Fruit fly (Drosophila melanogaster) whole organism: ENCODE results near the gene CG6592.

Experiments
- CG8478 ChIP-seq: fragments of >200 bp; optimal IDR thresholded peaks from 2 replicates; lab custom pipeline; 2018; ENCODE audit warnings: inconsistent platforms
- Dll ChIP-seq: fragments of >200 bp; optimal IDR thresholded peaks from 2 replicates; lab custom pipeline; 2017
- EcR ChIP-seq, 2 experiments: fragments of >200 bp; optimal IDR thresholded peaks; 2 replicates each; lab custom pipeline; 2017; ENCODE audit warnings: missing biosample characterization in 2 of 2, missing genetic modification characterization in 2 of 2, missing genetic modification reagents in 2 of 2
- pan ChIP-seq: fragments of >200 bp; optimal IDR thresholded peaks from 2 replicates; lab custom pipeline; 2017
- psq ChIP-seq: fragments of >200 bp; optimal IDR thresholded peaks from 2 replicates; lab custom pipeline; 2017
- usp ChIP-seq: fragments of >200 bp; optimal IDR thresholded peaks from 2 replicates; lab custom pipeline; 2017; ENCODE audit warnings: missing biosample characterization, missing genetic modification characterization, mixed read lengths

Gene CG6592

DNA sequence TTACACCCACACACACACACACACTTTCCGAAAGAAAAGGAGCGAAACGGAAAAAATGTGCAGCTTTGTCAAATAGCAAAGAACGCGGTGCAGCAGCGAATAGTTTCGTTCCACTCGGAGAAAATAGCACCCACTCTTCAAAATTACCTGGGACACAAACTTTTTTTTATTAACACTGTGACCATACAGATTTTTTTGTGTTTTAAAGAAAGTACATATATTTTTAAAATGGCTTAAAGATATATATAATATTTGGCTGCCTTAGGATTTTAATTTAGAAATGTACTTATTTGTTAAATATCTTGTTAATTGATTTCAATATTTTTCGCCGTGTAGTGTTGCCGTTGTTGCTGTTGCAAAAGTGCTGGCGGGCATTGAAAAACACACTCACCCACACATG lies 25.0 kb downstream of the CG6592 start:
- TF ChIP-seq EcR (GFP tag; optimal IDR thresholded peaks at IDR 0.05; lab: Kevin White, UChicago) (no peak), pan (lab: Kevin White, UChicago) (no peak)

DNA sequence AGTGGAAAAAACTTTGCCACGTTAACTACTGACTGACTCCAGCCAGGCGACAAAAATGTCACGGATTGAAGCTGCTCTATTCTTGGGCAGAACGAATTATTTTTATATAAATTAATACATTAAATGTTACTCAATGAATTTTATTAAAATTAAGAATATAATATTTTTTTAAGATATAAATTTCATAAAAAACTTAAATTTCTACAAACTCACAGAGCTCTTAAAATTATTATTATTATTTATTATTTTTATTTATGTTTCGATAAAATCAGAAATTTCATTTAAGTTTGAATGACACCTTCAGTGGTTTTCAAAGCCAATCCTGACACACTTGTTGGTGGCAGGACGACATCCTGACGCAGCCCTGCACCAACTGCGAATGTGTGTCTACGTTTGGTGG lies 25.7 kb downstream of the CG6592 start:
- TF ChIP-seq CG8478 (lab: Kevin White, UChicago): no peak
- no peak for TF ChIP-seq pan (lab: Kevin White, UChicago)
- no peak for TF ChIP-seq psq
- no peak for TF ChIP-seq Dll
- no peak for TF ChIP-seq usp (GFP tag; lab: Kevin White, UChicago)
- TF ChIP-seq EcR (GFP tag; optimal IDR thresholded peaks at IDR 0.05; lab: Kevin White, UChicago): no peak

DNA sequence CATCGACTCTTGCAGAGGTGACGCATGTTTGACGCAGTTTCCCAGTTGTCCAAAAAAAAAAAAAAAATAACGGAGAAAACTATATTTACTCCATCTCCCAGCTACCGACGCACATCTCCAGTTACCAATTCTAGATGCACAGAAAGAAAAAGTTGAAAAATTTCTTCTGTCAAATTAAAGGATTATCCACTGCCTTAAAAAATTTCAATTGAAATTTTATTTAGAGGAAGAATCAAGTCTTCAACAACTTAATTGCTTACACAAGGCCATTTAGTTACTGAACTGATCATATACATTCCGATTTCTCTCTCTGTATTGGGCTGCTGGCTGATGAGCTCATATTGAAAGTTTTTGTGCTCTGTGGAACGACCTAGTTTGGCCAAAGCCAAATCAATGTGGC lies 26.5 kb downstream of the CG6592 start:
- TF ChIP-seq pan (lab: Kevin White, UChicago): no peak
- TF ChIP-seq Dll: no peak
- no peak for TF ChIP-seq usp (GFP tag; lab: Kevin White, UChicago)
- TF ChIP-seq psq: no peak
- no peak for TF ChIP-seq EcR (GFP tag; optimal IDR thresholded peaks at IDR 0.05; lab: Kevin White, UChicago)
- TF ChIP-seq CG8478 (lab: Kevin White, UChicago): no peak

DNA sequence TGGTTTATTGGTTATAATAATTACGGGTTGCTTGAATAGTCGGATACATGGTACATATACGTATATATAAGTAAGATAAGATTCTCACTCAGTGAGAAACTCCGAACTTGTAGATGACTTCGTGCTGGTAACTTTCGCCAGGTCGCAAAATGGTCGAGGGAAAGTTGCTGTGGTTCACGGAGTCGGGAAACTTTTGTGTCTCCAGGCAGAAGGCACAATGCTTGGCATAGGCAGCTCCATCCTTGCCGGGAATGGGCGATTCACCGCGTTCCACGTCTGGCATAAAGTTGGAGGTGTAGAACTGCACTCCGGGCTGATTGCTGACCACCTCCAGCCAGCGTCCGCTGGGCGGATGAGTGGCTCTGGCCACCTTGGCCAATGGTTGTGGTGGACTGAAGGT lies 33.8 kb downstream of the CG6592 start, which contains the start of gene CG10469:
Gene CG10469 (minus strand): TSS at position 101 of the 400 bp plus-strand sequence.
- no peak for TF ChIP-seq EcR (GFP tag; optimal IDR thresholded peaks at IDR 0.05; lab: Kevin White, UChicago)

DNA sequence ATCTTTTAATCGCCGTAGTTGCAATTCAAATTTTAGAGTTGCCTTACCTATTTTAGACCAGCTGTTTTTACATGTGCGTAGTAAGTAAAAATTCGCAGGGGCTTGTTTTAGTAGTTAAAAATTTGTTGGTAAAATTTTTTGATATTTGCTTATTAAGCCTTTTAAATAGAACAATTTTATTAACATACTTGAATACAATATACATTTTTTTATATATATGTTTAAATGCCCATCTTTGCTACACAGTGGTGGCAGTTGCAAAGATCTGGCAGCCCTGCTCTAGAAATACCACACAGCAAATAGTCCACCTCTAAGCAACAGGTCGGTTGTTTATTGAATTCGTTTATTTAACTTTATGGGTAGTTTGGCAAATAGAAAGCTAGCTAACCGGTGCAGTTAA lies 35.2 kb downstream of the CG6592 start, which contains the start of the genes CG10467 and loj:
Gene CG10467 (minus strand): TSS at position 51 of the 400 bp plus-strand sequence.
Gene loj (plus strand): TSS at position 291 of the 400 bp plus-strand sequence.
- TF ChIP-seq CG8478 (lab: Kevin White, UChicago) (no peak), psq (no peak), pan (lab: Kevin White, UChicago) (no peak), Dll (no peak), EcR (GFP tag; optimal IDR thresholded peaks at IDR 0.05; lab: Kevin White, UChicago) (no peak)

DNA sequence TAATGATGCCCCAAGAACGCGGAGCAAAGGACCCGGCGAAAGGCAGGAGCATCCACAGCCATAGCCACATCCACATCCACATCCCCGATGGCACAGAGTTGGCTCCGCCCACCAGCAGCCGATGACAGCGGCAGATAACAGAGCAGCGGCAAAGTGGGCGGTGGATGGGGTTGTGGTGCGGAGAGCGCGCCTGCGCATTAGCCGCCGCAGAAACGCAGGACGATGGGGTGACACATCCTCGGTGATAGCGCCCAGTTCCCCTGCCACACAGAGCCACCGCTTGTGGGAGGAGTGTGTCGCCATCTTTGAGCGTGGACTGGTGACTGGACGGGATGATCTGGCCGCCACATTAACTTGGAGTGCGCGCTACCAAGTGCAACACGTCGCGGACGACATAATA lies 37.8 kb downstream of the CG6592 start, which contains the start of gene Ets65A:
Gene Ets65A (plus strand): TSS at position 348 of the 400 bp plus-strand sequence.
- TF ChIP-seq CG8478 (lab: Kevin White, UChicago): no peak
- no peak for TF ChIP-seq psq
- TF ChIP-seq usp (GFP tag; lab: Kevin White, UChicago): no peak
- no peak for TF ChIP-seq EcR (GFP tag; optimal IDR thresholded peaks at IDR 0.05; lab: Kevin White, UChicago)
- TF ChIP-seq Dll: no peak
- no peak for TF ChIP-seq pan (lab: Kevin White, UChicago)

DNA sequence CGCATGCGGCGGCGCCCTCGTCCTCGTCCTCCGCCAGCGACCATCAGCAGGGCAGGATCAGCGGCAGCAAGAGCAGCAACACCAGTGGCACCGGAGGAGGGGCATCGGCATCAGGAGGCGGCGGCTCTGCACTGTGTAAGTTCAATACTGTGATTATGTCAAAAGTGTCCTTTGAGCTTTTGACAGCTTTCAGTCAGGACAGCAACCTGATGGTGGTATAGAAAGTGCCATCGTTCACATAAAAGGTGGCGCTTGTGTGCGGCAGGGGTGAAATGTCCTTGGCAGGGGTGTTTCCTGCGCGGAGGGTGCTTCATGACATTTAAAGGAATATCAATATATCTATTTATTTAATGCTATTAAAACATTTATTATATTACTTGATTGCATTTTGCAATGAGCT lies 44.2 kb downstream of the CG6592 start:
- TF ChIP-seq usp (GFP tag; lab: Kevin White, UChicago) (no peak), Dll (no peak), EcR (GFP tag; optimal IDR thresholded peaks at IDR 0.05; lab: Kevin White, UChicago) (no peak), pan (lab: Kevin White, UChicago) (no peak), psq (no peak), CG8478 (lab: Kevin White, UChicago) (no peak)

DNA sequence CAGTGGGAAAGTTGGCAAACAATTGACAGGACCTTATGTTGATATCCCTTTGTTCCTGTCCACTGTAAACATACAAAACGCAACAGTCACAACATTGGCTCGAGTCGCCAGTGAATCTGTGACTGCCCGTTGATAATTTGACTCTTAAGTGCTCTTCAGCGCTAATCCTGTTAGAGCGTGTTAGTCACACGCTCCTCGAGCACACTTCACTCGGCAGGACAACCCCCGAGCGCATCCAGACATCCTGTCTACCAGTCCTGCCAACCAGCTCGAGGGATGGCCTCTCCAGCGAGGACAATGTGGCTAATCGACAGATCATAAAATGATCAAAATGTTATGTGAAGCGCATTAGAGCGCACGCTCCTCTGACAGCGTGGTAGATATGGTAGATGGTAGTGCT lies 45.1 kb downstream of the CG6592 start:
- no peak for TF ChIP-seq pan (lab: Kevin White, UChicago)
- TF ChIP-seq Dll: no peak
- no peak for TF ChIP-seq psq
- no peak for TF ChIP-seq EcR (GFP tag; optimal IDR thresholded peaks at IDR 0.05; lab: Kevin White, UChicago)
- no peak for TF ChIP-seq usp (GFP tag; lab: Kevin White, UChicago)
- no peak for TF ChIP-seq CG8478 (lab: Kevin White, UChicago)

DNA sequence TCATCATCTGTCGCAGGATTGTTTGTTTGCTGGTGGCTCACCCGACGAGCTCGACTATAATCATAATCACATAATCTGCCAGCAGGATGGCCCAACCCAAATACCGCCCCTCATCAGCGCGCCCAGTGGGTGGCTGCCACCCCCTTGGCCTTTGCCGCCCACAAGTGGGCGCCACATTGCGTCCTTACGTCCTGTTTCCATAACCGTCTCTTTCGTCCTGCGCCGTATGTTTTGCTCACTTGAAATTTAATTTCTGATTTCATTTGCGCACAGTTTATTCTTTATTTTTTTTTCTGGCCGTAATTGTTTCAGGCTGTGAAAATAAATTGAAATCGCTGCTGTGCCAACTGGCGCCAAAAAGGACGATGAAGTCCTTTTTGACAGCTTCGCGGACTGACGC lies 46.0 kb downstream of the CG6592 start:
- no peak for TF ChIP-seq psq
- TF ChIP-seq Dll: no peak
- TF ChIP-seq pan (lab: Kevin White, UChicago): no peak
- no peak for TF ChIP-seq CG8478 (lab: Kevin White, UChicago)
- TF ChIP-seq usp (GFP tag; lab: Kevin White, UChicago): no peak
- no peak for TF ChIP-seq EcR (GFP tag; optimal IDR thresholded peaks at IDR 0.05; lab: Kevin White, UChicago)

DNA sequence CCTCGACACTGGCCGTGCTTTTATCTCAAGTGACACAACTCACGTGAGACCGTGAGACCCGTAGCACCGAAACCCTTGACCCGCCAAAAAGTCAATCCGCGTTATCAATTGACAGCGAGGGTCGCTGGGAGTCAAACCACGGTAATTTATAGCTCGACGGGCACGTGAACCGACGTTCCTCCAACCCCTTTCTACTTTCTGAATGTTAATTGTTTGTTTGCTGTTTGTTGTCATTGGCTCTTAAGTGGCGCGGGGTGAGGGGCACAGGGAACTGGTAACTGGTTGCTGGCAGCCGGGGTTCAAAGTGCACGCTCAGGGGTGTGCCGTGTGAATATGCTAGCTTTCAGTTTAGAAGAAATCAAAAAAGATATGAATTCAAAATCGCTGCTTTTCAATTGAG lies 47.3 kb downstream of the CG6592 start:
- TF ChIP-seq psq (no peak), pan (lab: Kevin White, UChicago) (no peak), EcR (GFP tag; optimal IDR thresholded peaks at IDR 0.05; lab: Kevin White, UChicago) (no peak), usp (GFP tag; lab: Kevin White, UChicago) (no peak), Dll (no peak)

DNA sequence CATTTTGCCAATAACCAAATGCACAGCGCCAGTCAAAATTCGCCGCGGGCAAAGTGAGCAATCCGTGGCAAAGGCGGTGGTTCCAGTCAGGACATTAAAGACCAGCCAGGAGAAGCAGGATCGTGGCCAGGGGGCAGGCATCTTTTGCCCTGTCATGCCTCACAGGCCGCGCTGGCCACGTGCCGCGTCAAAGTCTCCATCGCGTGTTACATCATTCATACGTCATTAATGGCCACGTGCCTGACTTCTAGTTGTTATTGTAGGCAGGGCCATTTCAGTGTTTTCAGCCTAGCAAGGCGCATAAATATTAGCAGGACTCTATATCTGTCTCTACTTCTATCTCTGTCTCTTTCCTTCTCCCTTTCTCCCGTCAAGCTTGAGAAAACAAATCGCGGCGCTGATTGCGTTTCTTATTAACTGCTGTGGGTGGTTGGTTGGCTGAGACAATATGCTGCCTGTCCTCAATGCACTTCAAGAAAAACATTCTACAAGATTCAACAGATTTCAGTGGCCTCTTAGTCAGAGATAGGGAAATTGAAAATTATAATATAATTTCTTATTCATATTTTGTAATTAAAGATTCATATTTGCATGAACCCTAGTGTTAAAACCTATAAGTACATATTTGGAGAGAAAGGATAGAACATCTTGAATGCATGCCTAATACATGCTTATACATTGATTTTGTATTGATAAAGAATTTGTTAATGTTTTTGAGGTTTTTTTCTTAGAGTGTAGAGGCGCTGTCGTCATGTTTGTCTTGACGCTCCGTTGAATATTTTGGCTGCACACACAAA lies 49.0 kb downstream of the CG6592 start:
- no peak for TF ChIP-seq psq
- no peak for TF ChIP-seq EcR (GFP tag; optimal IDR thresholded peaks at IDR 0.05; lab: Kevin White, UChicago)
- no peak for TF ChIP-seq CG8478 (lab: Kevin White, UChicago)
- TF ChIP-seq Dll: no peak
- no peak for TF ChIP-seq pan (lab: Kevin White, UChicago)
- TF ChIP-seq usp (GFP tag; lab: Kevin White, UChicago): no peak
